Fruit fly (Drosophila melanogaster): Measurements from ENCODE around the gene Npc2e.

Gene Npc2e

dm6 chr3R:10097531-10098295 lies 44.6 kb downstream of the Npc2e start (continued):
- TF ChIP-seq danr (GFP tag; IDR thresholded peaks at IDR 0.05) (no peak), CG31365 (tag; optimal IDR thresholded peaks at IDR 0.05) (no peak), ftz-f1 (GFP tag; optimal IDR thresholded peaks at IDR 0.05) (no peak), usp (GFP tag; optimal IDR thresholded peaks at IDR 0.05) (no peak), CG12744 (GFP tag; optimal IDR thresholded peaks at IDR 0.05) (no peak), NC2α (GFP tag; optimal IDR thresholded peaks at IDR 0.05) (no peak), corto (GFP tag; optimal IDR thresholded peaks at IDR 0.05) (no peak), CG11504 (tag; optimal IDR thresholded peaks at IDR 0.05) (peak; percentile 79), B-H2 (GFP tag; optimal IDR thresholded peaks at IDR 0.05) (peak; percentile 51), HHEX (GFP tag; optimal IDR thresholded peaks at IDR 0.05) (peak; percentile 82), CG31388 (GFP tag; optimal IDR thresholded peaks at IDR 0.05) (no peak), hkb (optimal IDR thresholded peaks at IDR 0.05) (no peak), hkb (GFP tag; IDR thresholded peaks at IDR 0.05) (peak; percentile 74), CG5245 (GFP tag; optimal IDR thresholded peaks at IDR 0.05) (no peak), Sry-β (GFP tag; optimal IDR thresholded peaks at IDR 0.05) (no peak), org-1 (GFP tag; optimal IDR thresholded peaks at IDR 0.05) (peak; percentile 72), Myb (GFP tag; optimal IDR thresholded peaks at IDR 0.05) (peak; percentile 59), CG15011 (GFP tag; optimal IDR thresholded peaks at IDR 0.05) (peak; percentile 33), HmgD (GFP tag; optimal IDR thresholded peaks at IDR 0.05) (no peak), fu2 (GFP tag; optimal IDR thresholded peaks at IDR 0.05) (peak; percentile 34), ATbp (GFP tag; optimal IDR thresholded peaks at IDR 0.05) (peak; percentile 51), gro (GFP tag; optimal IDR thresholded peaks at IDR 0.05) (peak; percentile 26), so (GFP tag; IDR thresholded peaks at IDR 0.05) (peak; percentile 62; the same call in 1 of the 3 replicates), Hand (GFP tag; optimal IDR thresholded peaks at IDR 0.05) (peak; percentile 56), CG1647 (GFP tag; optimal IDR thresholded peaks at IDR 0.05) (peak; percentile 11), sens (GFP tag) (peak; percentile 91), trem (tag; optimal IDR thresholded peaks at IDR 0.05) (no peak), D19A (tag; optimal IDR thresholded peaks at IDR 0.05) (peak; percentile 93), grn (GFP tag; optimal IDR thresholded peaks at IDR 0.05) (peak; percentile 29), Dbx (GFP tag; IDR thresholded peaks at IDR 0.05) (peak; percentile 70; the same call in 2 of the 3 replicates), pfk (GFP tag; optimal IDR thresholded peaks at IDR 0.05) (peak; percentile 17), Camta (GFP tag; optimal IDR thresholded peaks at IDR 0.05) (peak; percentile 43), gfzf (GFP tag; optimal IDR thresholded peaks at IDR 0.05) (no peak), HLH4C (GFP tag; IDR thresholded peaks at IDR 0.05; ENCODE audit: partially characterized antibody) (no peak), Lpt (GFP tag; optimal IDR thresholded peaks at IDR 0.05) (no peak), CG4282 (GFP tag; optimal IDR thresholded peaks at IDR 0.05) (no peak), run (tag; optimal IDR thresholded peaks at IDR 0.05) (peak; percentile 25), CoRest (tag; optimal IDR thresholded peaks at IDR 0.05) (peak; percentile 71), pita (GFP tag; optimal IDR thresholded peaks at IDR 0.05) (no peak), fru (optimal IDR thresholded peaks at IDR 0.05) (no peak), CG3407 (GFP tag; optimal IDR thresholded peaks at IDR 0.05) (no peak), Doc3 (GFP tag; IDR thresholded peaks at IDR 0.05; ENCODE audit: partially characterized antibody) (no peak), PHDP (tag; optimal IDR thresholded peaks at IDR 0.05) (peak; percentile 67), bbx (GFP tag; IDR thresholded peaks at IDR 0.05; ENCODE audit: partially characterized antibody) (no peak), E2f1 (GFP tag; IDR thresholded peaks at IDR 0.05) (peak; percentile 55; the same call in 1 of the 2 replicates), ssp (GFP tag; IDR thresholded peaks at IDR 0.05) (no peak), wek (GFP tag; optimal IDR thresholded peaks at IDR 0.05) (peak; percentile 39), Optix (GFP tag; IDR thresholded peaks at IDR 0.05) (no peak; the same call in 2 of the 3 replicates), Dad (GFP tag; optimal IDR thresholded peaks at IDR 0.05) (no peak), CG2129 (GFP tag; IDR thresholded peaks at IDR 0.05; ENCODE audit: partially characterized antibody) (no peak)
